Worm (Caenorhabditis elegans): ENCODE data around the gene str-8.

str-8 gene

ce11 chrV:15766122-15766594 lies 11.3 kb downstream of the str-8 start, which contains the start of the genes haf-3 and F57A10.2 (continued):
- TF ChIP-seq mep-1 (tag; optimal IDR thresholded peaks at IDR 0.05) = peak; percentile 98
- TF ChIP-seq lin-39 (tag; optimal IDR thresholded peaks at IDR 0.05) = peak; percentile 94
- TF ChIP-seq nhr-84 (tag; optimal IDR thresholded peaks at IDR 0.05) = no peak
- peak; percentile 82 for TF ChIP-seq fos-1 (tag; optimal IDR thresholded peaks at IDR 0.05)
- TF ChIP-seq ceh-88 (GFP tag; IDR thresholded peaks at IDR 0.05) = peak; percentile 69; the same call in 1 of the 2 replicates
- no peak for TF ChIP-seq ets-5 (GFP tag; IDR thresholded peaks at IDR 0.05)
- peak; percentile 80 for TF ChIP-seq elt-2 (tag; optimal IDR thresholded peaks at IDR 0.05)
- TF ChIP-seq hpl-2 (GFP tag; optimal IDR thresholded peaks at IDR 0.05) = peak; percentile 11
- TF ChIP-seq nhr-12 (tag; optimal IDR thresholded peaks at IDR 0.05) = no peak
- TF ChIP-seq rnt-1 (tag; optimal IDR thresholded peaks at IDR 0.05) = peak; percentile 97
- TF ChIP-seq tbx-2 (tag; optimal IDR thresholded peaks at IDR 0.05) = peak; percentile 94
- TF ChIP-seq fkh-10 (GFP tag; optimal IDR thresholded peaks at IDR 0.05) = peak; percentile 75
- TF ChIP-seq lin-15B (tag; optimal IDR thresholded peaks at IDR 0.05) = peak; percentile 88
- no peak for TF ChIP-seq unc-30 (tag; optimal IDR thresholded peaks at IDR 0.05)
- TF ChIP-seq ztf-11 (tag; optimal IDR thresholded peaks at IDR 0.05) = peak; percentile 4 to 83
- no peak for TF ChIP-seq alr-1 (tag; optimal IDR thresholded peaks at IDR 0.05; ENCODE audit: borderline replicate concordance)
- peak; percentile 54 for TF ChIP-seq aha-1 (tag; optimal IDR thresholded peaks at IDR 0.05)
- TF ChIP-seq zip-4 (GFP tag; optimal IDR thresholded peaks at IDR 0.05) = peak; percentile 85
- TF ChIP-seq hlh-4 (tag; optimal IDR thresholded peaks at IDR 0.05) = no peak
- TF ChIP-seq nhr-19 (GFP tag; conservative IDR thresholded peaks at IDR 0.05) = peak; percentile 95
- TF ChIP-seq nhr-20 (tag; optimal IDR thresholded peaks at IDR 0.05) = peak; percentile 95
- TF ChIP-seq ceh-90 (tag; optimal IDR thresholded peaks at IDR 0.05) = peak; percentile 60
- peak; percentile 96 for TF ChIP-seq nhr-71 (tag; optimal IDR thresholded peaks at IDR 0.05)
- TF ChIP-seq dsc-1 (tag; optimal IDR thresholded peaks at IDR 0.05) = peak; percentile 97
- peak in 1 of 2 experiments; percentile 88 for TF ChIP-seq mdl-1 (tag; optimal IDR thresholded peaks at IDR 0.05)
- peak; percentile 80 for TF ChIP-seq pax-3 (tag; optimal IDR thresholded peaks at IDR 0.05)
- peak; percentile 85 for TF ChIP-seq mab-9 (GFP tag; IDR thresholded peaks at IDR 0.05)
- TF ChIP-seq C16A3.4 (tag; optimal IDR thresholded peaks at IDR 0.05) = peak; percentile 90
- no peak for TF ChIP-seq unc-98 (GFP tag; IDR thresholded peaks at IDR 0.05)
- TF ChIP-seq swsn-7 (tag; optimal IDR thresholded peaks at IDR 0.05) = peak; percentile 95
- peak; percentile 91 for TF ChIP-seq skn-1 (tag; optimal IDR thresholded peaks at IDR 0.05)
- TF ChIP-seq nhr-47 (tag; optimal IDR thresholded peaks at IDR 0.05) = peak; percentile 97
- TF ChIP-seq egl-13 (tag; optimal IDR thresholded peaks at IDR 0.05) = peak; percentile 92
- TF ChIP-seq irx-1 (tag; optimal IDR thresholded peaks at IDR 0.05) = peak; percentile 92
- no peak for TF ChIP-seq pag-3 (tag; optimal IDR thresholded peaks at IDR 0.05; ENCODE audit: borderline replicate concordance, insufficient read depth)
- peak; percentile 91 for TF ChIP-seq lin-13 (GFP tag; optimal IDR thresholded peaks at IDR 0.05)

ce11 chrV:15767385-15767784 lies 12.6 kb downstream of the str-8 start:
- TF ChIP-seq nhr-19 (GFP tag; conservative IDR thresholded peaks at IDR 0.05) = peak; percentile 17; the same call in 1 of the 2 replicates

- TF ChIP-seq unc-30 (tag; optimal IDR thresholded peaks at IDR 0.05) = no peak
- no peak for TF ChIP-seq alr-1 (tag; optimal IDR thresholded peaks at IDR 0.05; ENCODE audit: borderline replicate concordance)
- no peak for TF ChIP-seq rnt-1 (tag; optimal IDR thresholded peaks at IDR 0.05)
- TF ChIP-seq efl-1 (optimal IDR thresholded peaks at IDR 0.05) = no peak
- TF ChIP-seq efl-1 (GFP tag; optimal IDR thresholded peaks at IDR 0.05 in 1 of 2) = peak in 1 of 2 experiments; percentile 81
Observed at ce11 chrV:15769072-15769471, 14.2 kb downstream of the str-8 start, which contains the start of gene F57A10.4. TSS of gene F57A10.4 (plus strand) at chrV:15769438.

All from whole organism, L1 larva.